Worm (Caenorhabditis elegans) whole organism, late embryonic: ENCODE data around the gene memb-2.

Experiments used
- C08G9.2 ChIP-seq: sonication (generic microtip); optimal IDR thresholded peaks from 2 replicates; lab custom pipeline; 2016; ENCODE audit warnings: mild to moderate bottlenecking, missing genetic modification characterization, moderate library complexity, missing compliant biosample characterization
- C38D4.7 ChIP-seq: fragments of 200-800 bp; sonication (Bioruptor generic); optimal IDR thresholded peaks from 2 replicates; lab custom pipeline; 2018; ENCODE audit warnings: mild to moderate bottlenecking, missing genetic modification characterization, moderate library complexity, missing compliant biosample characterization
- F13H6.1 ChIP-seq: sonication (generic microtip); optimal IDR thresholded peaks from 2 replicates; lab custom pipeline; 2016; ENCODE audit warnings: missing genetic modification characterization, missing compliant biosample characterization
- T23F11.4 ChIP-seq: fragments of 200-800 bp; sonication (Bioruptor generic); optimal IDR thresholded peaks from 2 replicates; lab custom pipeline; 2018; ENCODE audit warnings: mild to moderate bottlenecking, missing genetic modification characterization, missing compliant biosample characterization
- ama-1 ChIP-seq: fragments of 150-350 bp; optimal IDR thresholded peaks from 2 replicates; lab custom pipeline; 2014
- ceh-2 ChIP-seq: sonication (generic microtip); optimal IDR thresholded peaks from 2 replicates; lab custom pipeline; 2016; ENCODE audit warnings: missing genotype, missing genetic modification characterization, missing compliant biosample characterization
- ceh-24 ChIP-seq: sonication (generic microtip); optimal IDR thresholded peaks from 2 replicates; lab custom pipeline; 2016; ENCODE audit warnings: mild to moderate bottlenecking, missing genetic modification characterization, missing compliant biosample characterization
- ceh-30 ChIP-seq: fragments of 150-350 bp; optimal IDR thresholded peaks from 2 replicates; lab custom pipeline; 2014; ENCODE audit warnings: missing biosample characterization, missing genetic modification characterization
- ceh-34 ChIP-seq: sonication (generic microtip); optimal IDR thresholded peaks from 2 replicates; lab custom pipeline; 2016; ENCODE audit warnings: mild to moderate bottlenecking, missing genetic modification characterization, missing compliant biosample characterization
- ceh-48 ChIP-seq: sonication (generic microtip); optimal IDR thresholded peaks from 2 replicates; lab custom pipeline; 2016; ENCODE audit warnings: missing genetic modification characterization, inconsistent platforms, missing compliant biosample characterization
- ceh-6 ChIP-seq: fragments of 200-800 bp; sonication (Bioruptor generic); optimal IDR thresholded peaks from 2 replicates; lab custom pipeline; 2018; ENCODE audit warnings: mild to moderate bottlenecking, missing genetic modification characterization, missing compliant biosample characterization
- ceh-9 ChIP-seq: sonication (generic microtip); optimal IDR thresholded peaks from 2 replicates; lab custom pipeline; 2016; ENCODE audit warnings: mild to moderate bottlenecking, missing genetic modification characterization, inconsistent platforms, missing compliant biosample characterization
- dmd-4 ChIP-seq: sonication (generic microtip); optimal IDR thresholded peaks from 2 replicates; lab custom pipeline; 2016; ENCODE audit warnings: borderline replicate concordance, missing genetic modification characterization, missing compliant biosample characterization
- fax-1 ChIP-seq: sonication (generic microtip); optimal IDR thresholded peaks from 2 replicates; lab custom pipeline; 2016; ENCODE audit warnings: missing genotype, missing genetic modification characterization, missing compliant biosample characterization
- fkh-6 ChIP-seq: sonication (generic microtip); optimal IDR thresholded peaks from 2 replicates; lab custom pipeline; 2016; ENCODE audit warnings: missing genetic modification characterization, missing compliant biosample characterization
- gmeb-2 ChIP-seq: sonication (generic microtip); optimal IDR thresholded peaks from 2 replicates; lab custom pipeline; 2016; ENCODE audit warnings: missing genetic modification characterization, inconsistent platforms, missing compliant biosample characterization
- hlh-15 ChIP-seq: sonication (generic microtip); optimal IDR thresholded peaks from 2 replicates; lab custom pipeline; 2016; ENCODE audit warnings: missing genetic modification characterization, missing compliant biosample characterization
- mec-3 ChIP-seq: sonication (generic microtip); optimal IDR thresholded peaks from 2 replicates; lab custom pipeline; 2016; ENCODE audit warnings: borderline replicate concordance, missing genetic modification characterization, missing compliant biosample characterization
- nfya-1 ChIP-seq: sonication (generic microtip); optimal IDR thresholded peaks from 2 replicates; lab custom pipeline; 2017; ENCODE audit warnings: missing genetic modification characterization, mild to moderate bottlenecking, missing compliant biosample characterization, antibody characterized with exemption, moderate library complexity
- nhr-232 ChIP-seq: sonication (generic microtip); optimal IDR thresholded peaks from 2 replicates; lab custom pipeline; 2016; ENCODE audit warnings: missing genetic modification characterization, missing compliant biosample characterization
- odd-2 ChIP-seq: sonication (generic microtip); optimal IDR thresholded peaks from 2 replicates; lab custom pipeline; 2017; ENCODE audit warnings: antibody characterized with exemption, mild to moderate bottlenecking, missing genetic modification characterization, missing compliant biosample characterization
- pqm-1 ChIP-seq: sonication (generic microtip); optimal IDR thresholded peaks from 2 replicates; lab custom pipeline; 2016; ENCODE audit warnings: missing genetic modification characterization, missing compliant biosample characterization
- pros-1 ChIP-seq: fragments of 150-350 bp; optimal IDR thresholded peaks from 2 replicates; lab custom pipeline; 2014; ENCODE audit warnings: missing biosample characterization, missing genetic modification reagents, missing genetic modification characterization
- rnt-1 ChIP-seq: sonication (generic microtip); optimal IDR thresholded peaks from 2 replicates; lab custom pipeline; 2016; ENCODE audit warnings: missing genetic modification characterization, missing compliant biosample characterization
- sdc-2 ChIP-seq: sonication (generic microtip); optimal IDR thresholded peaks from 2 replicates; lab custom pipeline; 2016; ENCODE audit warnings: missing genotype, missing genetic modification characterization, missing compliant biosample characterization
- syd-9 ChIP-seq: sonication (generic microtip); optimal IDR thresholded peaks from 2 replicates; lab custom pipeline; 2016; ENCODE audit warnings: mild to moderate bottlenecking, missing genetic modification characterization, moderate library complexity, missing compliant biosample characterization
- tbx-2 ChIP-seq: sonication (generic microtip); optimal IDR thresholded peaks from 2 replicates; lab custom pipeline; 2016; ENCODE audit warnings: missing genetic modification characterization, missing compliant biosample characterization
- tbx-7 ChIP-seq: sonication (generic microtip); optimal IDR thresholded peaks from 2 replicates; lab custom pipeline; 2016; ENCODE audit warnings: missing genotype, missing genetic modification characterization, missing compliant biosample characterization
- ttx-3 ChIP-seq: sonication (generic microtip); optimal IDR thresholded peaks from 2 replicates; lab custom pipeline; 2016; ENCODE audit warnings: missing genetic modification reagents, missing genetic modification characterization, missing compliant biosample characterization
- unc-3 ChIP-seq, 2 experiments: fragments of 200-800 bp in 1 of 2; sonication (Bioruptor generic) in 1 of 2; sonication (generic microtip) in 1 of 2; conservative IDR thresholded peaks in 1 of 2; optimal IDR thresholded peaks in 1 of 2; 2 replicates each; pipeline versions ENCODE4 v1.3.6 to Lab custom; 2016 to 2022; ENCODE audit warnings: missing compliant biosample characterization in 2 of 2, missing genetic modification characterization in 2 of 2, missing genetic modification reagents in 1 of 2
- unc-42 ChIP-seq: sonication (generic microtip); optimal IDR thresholded peaks from 2 replicates; lab custom pipeline; 2016; ENCODE audit warnings: missing genotype, missing genetic modification characterization, missing compliant biosample characterization
- unc-55 ChIP-seq: sonication (generic microtip); optimal IDR thresholded peaks from 2 replicates; lab custom pipeline; 2017; ENCODE audit warnings: missing biosample characterization, missing genetic modification reagents, missing genetic modification characterization
- zip-5 ChIP-seq: sonication (generic microtip); optimal IDR thresholded peaks from 2 replicates; lab custom pipeline; 2016; ENCODE audit warnings: missing genetic modification characterization, missing compliant biosample characterization
- ztf-16 ChIP-seq: sonication (generic microtip); optimal IDR thresholded peaks from 2 replicates; lab custom pipeline; 2017; ENCODE audit warnings: missing genetic modification characterization, missing compliant biosample characterization

memb-2 gene

ce11 chrV:5617301-5617700, 2.6 kb downstream of the memb-2 start, which contains the start of gene M03E7.2:
M03E7.2 (plus strand) TSS chrV:5617601.
- no peak for TF ChIP-seq pros-1 (tag; lab: Kevin White, UChicago)
- TF ChIP-seq unc-3 (GFP tag; conservative IDR thresholded peaks at IDR 0.05; lab: Robert Waterston, UW): no peak
- TF ChIP-seq unc-3 (tag; optimal IDR thresholded peaks at IDR 0.05; lab: Kevin White, UChicago): no peak
- TF ChIP-seq mec-3 (tag; lab: Kevin White, UChicago): no peak
- TF ChIP-seq pqm-1 (tag; lab: Kevin White, UChicago): no peak
- no peak for TF ChIP-seq C08G9.2 (tag; lab: Kevin White, UChicago)
- TF ChIP-seq ceh-34 (tag; lab: Kevin White, UChicago): no peak
- TF ChIP-seq T23F11.4 (GFP tag; lab: Kevin White, UChicago): no peak
- no peak for TF ChIP-seq nhr-232
- TF ChIP-seq fax-1 (tag; lab: Kevin White, UChicago): no peak
- no peak for TF ChIP-seq syd-9 (tag; lab: Kevin White, UChicago)
- no peak for TF ChIP-seq ztf-16 (tag; lab: Kevin White, UChicago)

- no peak for TF ChIP-seq unc-42 (tag; lab: Kevin White, UChicago)
- no peak for TF ChIP-seq sdc-2 (tag; lab: Kevin White, UChicago)
- no peak for TF ChIP-seq ceh-30 (tag; lab: Kevin White, UChicago)
- TF ChIP-seq gmeb-2 (tag; lab: Kevin White, UChicago): no peak
- TF ChIP-seq unc-55 (GFP tag; lab: Kevin White, UChicago): no peak
Measured at ce11 chrV:5614724-5615123, 5.2 kb downstream of the memb-2 start, which contains the start of gene M03E7.3. M03E7.3 (plus strand) TSS chrV:5615024.

DNA sequence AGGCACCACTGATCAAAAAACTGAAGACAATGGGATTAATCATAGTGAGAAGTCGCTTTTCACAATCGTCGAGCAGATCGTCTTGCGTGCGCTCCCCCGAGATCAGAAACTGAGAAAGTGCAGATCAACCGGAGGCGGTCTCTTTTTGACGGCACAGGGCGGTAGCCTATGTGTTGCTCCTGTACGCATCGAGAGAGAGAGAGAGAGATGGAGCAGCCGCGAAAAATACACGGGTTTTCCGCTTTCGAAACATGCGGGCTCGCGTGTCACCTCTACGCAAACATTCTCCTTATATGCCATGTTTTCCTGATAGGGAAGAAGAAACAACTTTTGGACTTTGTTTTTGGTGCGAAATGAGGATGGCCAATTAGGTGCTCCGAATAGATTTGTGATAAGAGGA, 6.8 kb downstream of the memb-2 start, which contains the start of gene lrpc-1:
Gene lrpc-1, minus strand, starts transcription at position 101 of the 400 bp plus-strand sequence.
- no peak for TF ChIP-seq pros-1 (tag; lab: Kevin White, UChicago)

DNA sequence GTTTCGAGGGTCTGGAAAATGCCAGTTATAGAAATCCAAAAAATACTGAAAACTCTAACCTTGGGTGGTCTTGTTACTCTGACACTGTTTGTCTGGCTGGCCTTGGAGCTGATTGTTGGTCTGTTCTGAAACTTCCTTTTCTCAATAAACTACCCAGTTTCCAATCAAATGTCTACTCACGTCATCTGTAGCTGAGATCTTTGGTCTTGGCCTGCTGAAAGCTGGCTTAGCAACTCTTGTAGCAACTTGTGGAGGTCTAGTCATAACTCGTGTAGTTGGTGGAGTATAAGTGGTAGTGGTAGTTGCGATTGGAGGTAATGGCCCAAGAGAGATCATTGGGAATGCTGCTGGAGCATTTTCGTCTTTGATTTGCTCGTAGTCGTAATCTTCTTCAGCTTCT, 9.8 kb downstream of the memb-2 start:
- TF ChIP-seq syd-9 (tag; lab: Kevin White, UChicago): no peak
- TF ChIP-seq nfya-1: no peak
- no peak for TF ChIP-seq ceh-6
- TF ChIP-seq ceh-9 (tag; lab: Kevin White, UChicago): no peak

DNA sequence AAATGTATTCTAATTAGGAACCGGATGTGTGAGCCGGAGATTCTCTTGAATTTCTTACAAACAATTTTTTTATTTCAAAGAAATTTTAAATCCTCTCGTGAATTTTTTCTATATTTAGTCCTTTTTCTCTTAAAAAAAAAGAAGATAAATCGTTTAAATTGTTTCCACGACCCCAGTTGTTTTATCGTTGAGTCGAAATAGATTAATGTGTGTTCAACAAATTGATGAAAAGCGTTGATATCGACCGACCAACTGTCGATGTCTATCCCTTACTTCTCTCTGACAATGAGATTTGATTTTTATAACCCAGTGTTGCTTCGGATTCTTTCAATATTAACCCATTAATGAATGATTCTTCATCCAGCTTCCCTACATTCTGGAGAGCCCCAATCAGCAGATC, 13.7 kb downstream of the memb-2 start, which contains the start of gene CD4.1:
Gene CD4.1, plus strand, starts transcription at position 301 of the 400 bp plus-strand sequence.
- TF ChIP-seq rnt-1 (tag; lab: Kevin White, UChicago) (no peak), odd-2 (tag; lab: Kevin White, UChicago) (no peak), ceh-48 (tag; lab: Kevin White, UChicago) (no peak), T23F11.4 (GFP tag; lab: Kevin White, UChicago) (no peak), ceh-2 (tag; lab: Kevin White, UChicago) (no peak), fkh-6 (tag; lab: Kevin White, UChicago) (no peak), tbx-7 (tag; lab: Kevin White, UChicago) (no peak), unc-3 (GFP tag; conservative IDR thresholded peaks at IDR 0.05; lab: Robert Waterston, UW) (no peak), unc-3 (tag; optimal IDR thresholded peaks at IDR 0.05; lab: Kevin White, UChicago) (no peak), sdc-2 (tag; lab: Kevin White, UChicago) (no peak), tbx-2 (no peak), ceh-24 (no peak), F13H6.1 (tag; lab: Kevin White, UChicago) (no peak), nfya-1 (no peak), C38D4.7 (no peak)

- TF ChIP-seq dmd-4 (tag; lab: Kevin White, UChicago) (no peak), hlh-15 (tag; lab: Kevin White, UChicago) (no peak), ceh-48 (tag; lab: Kevin White, UChicago) (no peak), ama-1 (lab: Kevin White, UChicago) (no peak), ttx-3 (no peak), C38D4.7 (no peak), unc-42 (tag; lab: Kevin White, UChicago) (no peak), zip-5 (tag; lab: Kevin White, UChicago) (no peak)
Measured at ce11 chrV:5601263-5601662, 18.7 kb downstream of the memb-2 start, which contains the start of gene CD4.8. CD4.8 (minus strand) TSS chrV:5601363.
